Worm (Caenorhabditis elegans) whole organism, young adult: ENCODE data around the gene H10E21.4.

ENCODE experiments used
- D2030.7 ChIP-seq: fragments of 200-800 bp; sonication (Bioruptor generic); IDR thresholded peaks from 2 replicates; pipeline ENCODE4 v1.3.6; 2022; ENCODE audit warnings: missing genetic modification reagents, missing genetic modification characterization, missing compliant biosample characterization
- F10E7.11 ChIP-seq: sonication (generic microtip); optimal IDR thresholded peaks from 2 replicates; lab custom pipeline; 2017; ENCODE audit warnings: mild to moderate bottlenecking, missing genetic modification characterization, moderate library complexity, missing compliant biosample characterization
- F33H1.4 ChIP-seq: fragments of 200-800 bp; sonication (Bioruptor generic); IDR thresholded peaks from 2 replicates; pipeline ENCODE4 v1.3.6; 2022; ENCODE audit warnings: missing genetic modification reagents, missing genetic modification characterization, missing compliant biosample characterization
- F37B4.10 ChIP-seq: fragments of 200-800 bp; sonication (Bioruptor generic); IDR thresholded peaks from 2 replicates; pipeline ENCODE4 v1.3.6; 2022; ENCODE audit warnings: missing genetic modification characterization, missing compliant biosample characterization
- F39B2.1 ChIP-seq: fragments of 200-800 bp; sonication (Bioruptor generic); IDR thresholded peaks from 2 replicates; pipeline ENCODE4 v1.3.6; 2022; ENCODE audit warnings: missing genetic modification reagents, missing genetic modification characterization, missing compliant biosample characterization
- T26A5.8 ChIP-seq: sonication (generic microtip); optimal IDR thresholded peaks from 2 replicates; lab custom pipeline; 2016; ENCODE audit warnings: missing genetic modification characterization, missing compliant biosample characterization
- Y95B8A.8 ChIP-seq: fragments of 200-800 bp; sonication (Bioruptor generic); IDR thresholded peaks from 2 replicates; pipeline ENCODE4 v1.3.6; 2022; ENCODE audit warnings: missing genetic modification reagents, missing genetic modification characterization, missing compliant biosample characterization
- ama-1 ChIP-seq, 3 experiments: fragments of 150-350 bp in 1 of 3; sonication (generic microtip) in 2 of 3; optimal IDR thresholded peaks; 2 replicates each; lab custom pipeline; 2014 to 2018; ENCODE audit warnings: missing biosample characterization in 2 of 3, missing genetic modification characterization in 2 of 3, missing genetic modification reagents in 2 of 3
- aptf-2 ChIP-seq: fragments of 200-800 bp; sonication (Bioruptor generic); conservative IDR thresholded peaks from 2 replicates; pipeline ENCODE4 v1.3.6; 2022; ENCODE audit warnings: missing genetic modification reagents, missing genetic modification characterization, missing compliant biosample characterization
- atf-7 ChIP-seq: sonication (generic microtip); optimal IDR thresholded peaks from 2 replicates; lab custom pipeline; 2017; ENCODE audit warnings: mild to moderate bottlenecking, missing genetic modification characterization, missing compliant biosample characterization
- attf-6 ChIP-seq: fragments of 200-800 bp; sonication (Bioruptor generic); IDR thresholded peaks from 2 replicates; pipeline ENCODE4 v1.3.6; 2022; ENCODE audit warnings: missing genetic modification reagents, missing genetic modification characterization, missing compliant biosample characterization
- bed-1 ChIP-seq: fragments of 200-800 bp; sonication (Bioruptor generic); IDR thresholded peaks from 2 replicates; pipeline ENCODE4 v1.3.6; 2022; ENCODE audit warnings: missing genetic modification reagents, missing genetic modification characterization, missing compliant biosample characterization
- bed-2 ChIP-seq: fragments of 200-800 bp; sonication (Bioruptor generic); IDR thresholded peaks from 2 replicates; pipeline ENCODE4 v1.3.6; 2022; ENCODE audit warnings: missing genetic modification reagents, missing genetic modification characterization, missing compliant biosample characterization
- ccch-3 ChIP-seq: fragments of 200-800 bp; sonication (Bioruptor generic); optimal IDR thresholded peaks from 2 replicates; lab custom pipeline; 2018; ENCODE audit warnings: mild to moderate bottlenecking, missing genetic modification characterization, missing compliant biosample characterization
- cebp-1 ChIP-seq, 2 experiments: fragments of 200-800 bp in 1 of 2; sonication (Bioruptor generic) in 1 of 2; sonication (generic microtip) in 1 of 2; IDR thresholded peaks in 1 of 2; optimal IDR thresholded peaks in 1 of 2; 2 replicates each; pipeline versions ENCODE4 v1.3.6 to Lab custom; 2017 to 2022; ENCODE audit warnings: missing compliant biosample characterization in 2 of 2, missing genetic modification characterization in 2 of 2, mild to moderate bottlenecking in 1 of 2, missing genetic modification reagents in 1 of 2, moderate library complexity in 1 of 2
- ceh-27 ChIP-seq: fragments of 200-800 bp; sonication (Bioruptor generic); optimal IDR thresholded peaks from 2 replicates; lab custom pipeline; 2018; ENCODE audit warnings: mild to moderate bottlenecking, missing genetic modification characterization, moderate library complexity, missing compliant biosample characterization
- ceh-58 ChIP-seq: fragments of 200-800 bp; sonication (Bioruptor generic); IDR thresholded peaks from 2 replicates; pipeline ENCODE4 v1.3.6; 2022; ENCODE audit warnings: missing genetic modification characterization, missing compliant biosample characterization
- dpl-1 ChIP-seq: fragments of 150-350 bp; optimal IDR thresholded peaks from 2 replicates; lab custom pipeline; 2014; ENCODE audit warnings: missing biosample characterization, missing genetic modification reagents, missing genetic modification characterization
- egrh-3 ChIP-seq: fragments of 200-800 bp; sonication (Bioruptor generic); IDR thresholded peaks from 2 replicates; pipeline ENCODE4 v1.3.6; 2022; ENCODE audit warnings: missing genetic modification reagents, missing genetic modification characterization, missing compliant biosample characterization
- ekl-4 ChIP-seq: fragments of 200-800 bp; sonication (Bioruptor generic); IDR thresholded peaks from 2 replicates; pipeline ENCODE4 v1.3.6; 2022; ENCODE audit warnings: missing genetic modification reagents, missing genetic modification characterization, missing compliant biosample characterization
- lin-35 ChIP-seq, 3 experiments: fragments of 150-350 bp in 2 of 3; sonication (generic microtip) in 1 of 3; optimal IDR thresholded peaks; 2 replicates each; lab custom pipeline; 2014 to 2018; ENCODE audit warnings: missing biosample characterization in 3 of 3, missing genetic modification characterization in 3 of 3, missing genetic modification reagents in 3 of 3
- lin-54 ChIP-seq: fragments of 200-800 bp; sonication (Bioruptor generic); optimal IDR thresholded peaks from 2 replicates; lab custom pipeline; 2018; ENCODE audit warnings: mild to moderate bottlenecking, missing genetic modification characterization, missing compliant biosample characterization
- madf-10 ChIP-seq: sonication (generic microtip); optimal IDR thresholded peaks from 2 replicates; lab custom pipeline; 2016; ENCODE audit warnings: mild to moderate bottlenecking, missing genetic modification characterization, missing compliant biosample characterization
- mcd-1 ChIP-seq: fragments of 200-800 bp; sonication (Bioruptor generic); IDR thresholded peaks from 2 replicates; pipeline ENCODE4 v1.3.6; 2022; ENCODE audit warnings: missing genetic modification reagents, missing genetic modification characterization, missing compliant biosample characterization
- mes-4 ChIP-seq: sonication (generic microtip); optimal IDR thresholded peaks from 2 replicates; lab custom pipeline; 2016; ENCODE audit warnings: missing genotype, missing genetic modification characterization, missing compliant biosample characterization
- mxl-1 ChIP-seq: sonication (generic microtip); optimal IDR thresholded peaks from 2 replicates; lab custom pipeline; 2016; ENCODE audit warnings: missing genetic modification characterization, missing compliant biosample characterization
- nhr-120 ChIP-seq: fragments of 200-800 bp; sonication (Bioruptor generic); IDR thresholded peaks from 2 replicates; pipeline ENCODE4 v1.3.6; 2022; ENCODE audit warnings: missing genetic modification characterization, missing compliant biosample characterization
- nhr-90 ChIP-seq: sonication (generic microtip); optimal IDR thresholded peaks from 2 replicates; lab custom pipeline; 2016; ENCODE audit warnings: missing genotype, mild to moderate bottlenecking, missing genetic modification characterization, missing compliant biosample characterization
- pha-4 ChIP-seq: fragments of 150-350 bp; sonication (generic microtip); optimal IDR thresholded peaks from 2 replicates; lab custom pipeline; 2014; ENCODE audit warnings: missing biosample characterization, missing genetic modification reagents, missing genetic modification characterization
- rpc-1 ChIP-seq, 2 experiments: fragments of 150-350 bp in 1 of 2; sonication (generic microtip) in 1 of 2; optimal IDR thresholded peaks; 2 replicates each; lab custom pipeline; 2014 to 2018; ENCODE audit warnings: missing biosample characterization in 1 of 2, missing genetic modification characterization in 1 of 2, missing genetic modification reagents in 1 of 2, missing genotype in 1 of 2
- sdz-38 ChIP-seq: sonication (generic microtip); optimal IDR thresholded peaks from 2 replicates; lab custom pipeline; 2016; ENCODE audit warnings: missing genotype, missing genetic modification characterization, missing compliant biosample characterization
- somi-1 ChIP-seq: fragments of 200-800 bp; sonication (Bioruptor generic); optimal IDR thresholded peaks from 2 replicates; lab custom pipeline; 2018; ENCODE audit warnings: mild to moderate bottlenecking, missing genetic modification characterization, missing compliant biosample characterization
- tbp1 ChIP-seq: fragments of 200-800 bp; sonication (Bioruptor generic); optimal IDR thresholded peaks from 2 replicates; lab custom pipeline; 2018; ENCODE audit warnings: mild to moderate bottlenecking, missing genetic modification characterization, missing compliant biosample characterization
- zfh-2 ChIP-seq: fragments of 200-800 bp; sonication (Bioruptor generic); conservative IDR thresholded peaks from 2 replicates; pipeline ENCODE4 v1.3.6; 2022; ENCODE audit warnings: missing genetic modification reagents, missing genetic modification characterization, missing compliant biosample characterization
- ztf-25 ChIP-seq: fragments of 200-800 bp; sonication (Bioruptor generic); IDR thresholded peaks from 2 replicates; pipeline ENCODE4 v1.3.6; 2022; ENCODE audit warnings: missing genetic modification reagents, missing genetic modification characterization, missing compliant biosample characterization

Gene H10E21.4

ce11 chrIII:51622-52021 lies 32.1 kb upstream of the H10E21.4 start (continued):
- no peak for TF ChIP-seq F33H1.4 (GFP tag; lab: Robert Waterston, UW)
- TF ChIP-seq F39B2.1, result no peak
- TF ChIP-seq zfh-2, result peak; percentile 73
- no peak for TF ChIP-seq mes-4 (tag; lab: Kevin White, UChicago)
- no peak for TF ChIP-seq madf-10
- TF ChIP-seq attf-6 (GFP tag; lab: Robert Waterston, UW), result no peak
- TF ChIP-seq bed-1 (GFP tag; lab: Robert Waterston, UW), result no peak
- no peak for TF ChIP-seq mxl-1 (tag; lab: Kevin White, UChicago)
- no peak for TF ChIP-seq lin-35 (GFP tag; optimal IDR thresholded peaks at IDR 0.05; lab: Kevin White, UChicago)
- TF ChIP-seq mcd-1, result no peak
- no peak for TF ChIP-seq lin-54 (GFP tag; lab: Kevin White, UChicago)
- no peak for TF ChIP-seq T26A5.8 (tag; lab: Kevin White, UChicago)

ce11 chrIII:50418-50817 lies 30.9 kb upstream of the H10E21.4 start:
- peak; percentile 65 for TF ChIP-seq zfh-2
- TF ChIP-seq egrh-3 (GFP tag; lab: Robert Waterston, UW), result peak; percentile 45; the same call in 1 of the 2 replicates
- no peak for TF ChIP-seq F10E7.11

ce11 chrIII:49064-49463 lies 29.6 kb upstream of the H10E21.4 start:
- TF ChIP-seq nhr-120 (GFP tag; lab: Robert Waterston, UW) (no peak), ceh-27 (GFP tag; lab: Kevin White, UChicago) (no peak), pha-4 (no peak), nhr-90 (no peak), mcd-1 (no peak), sdz-38 (no peak), dpl-1 (GFP tag; lab: Kevin White, UChicago) (no peak), tbp1 (GFP tag; lab: Kevin White, UChicago) (peak; percentile 64), atf-7 (tag; lab: Kevin White, UChicago) (no peak), ceh-58 (no peak), rpc-1 (optimal IDR thresholded peaks at IDR 0.05; lab: Kevin White, UChicago) (no peak), rpc-1 (tag; optimal IDR thresholded peaks at IDR 0.05; lab: Kevin White, UChicago) (peak; percentile 30), ama-1 (optimal IDR thresholded peaks at IDR 0.05; lab: Kevin White, UChicago) (no peak), ama-1 (GFP tag; optimal IDR thresholded peaks at IDR 0.05; lab: Kevin White, UChicago) (no peak)

ce11 chrIII:48329-48728 lies 28.9 kb upstream of the H10E21.4 start:
- TF ChIP-seq F37B4.10 (GFP tag; lab: Robert Waterston, UW) (0 out of 2 replicates have a peak, but pooled peaks have one; percentile 12), tbp1 (GFP tag; lab: Kevin White, UChicago) (no peak), ztf-25 (GFP tag; lab: Robert Waterston, UW) (0 out of 2 replicates have a peak, but pooled peaks have one; percentile 64), ccch-3 (GFP tag; lab: Kevin White, UChicago) (no peak), egrh-3 (GFP tag; lab: Robert Waterston, UW) (peak; percentile 89), mcd-1 (0 out of 2 replicates have a peak, but pooled peaks have one; percentile 16), D2030.7 (0 out of 2 replicates have a peak, but pooled peaks have one; percentile 20), zfh-2 (peak; percentile 91), Y95B8A.8 (GFP tag; lab: Robert Waterston, UW) (no peak)

- TF ChIP-seq cebp-1 (GFP tag; IDR thresholded peaks at IDR 0.05; lab: Robert Waterston, UW) (no peak), cebp-1 (tag; optimal IDR thresholded peaks at IDR 0.05; lab: Kevin White, UChicago) (no peak), madf-10 (no peak), ekl-4 (GFP tag; lab: Robert Waterston, UW) (no peak), F37B4.10 (GFP tag; lab: Robert Waterston, UW) (0 out of 2 replicates have a peak, but pooled peaks have one; percentile 89), bed-2 (GFP tag; lab: Robert Waterston, UW) (no peak), pha-4 (no peak), egrh-3 (GFP tag; lab: Robert Waterston, UW) (peak; percentile 90; the same call in 1 of the 2 replicates), zfh-2 (peak; percentile 91), aptf-2 (GFP tag; lab: Robert Waterston, UW) (no peak), somi-1 (GFP tag; lab: Kevin White, UChicago) (no peak)
Measured at ce11 chrIII:42725-43124, 23.2 kb upstream of the H10E21.4 start.
